Fruit fly (Drosophila melanogaster) whole organism, prepupa: Measurements from ENCODE around the gene CG15812.

ENCODE experiments used
- CG11762 ChIP-seq: fragments of 200-800 bp; sonication (Bioruptor generic); optimal IDR thresholded peaks from 3 replicates; lab custom pipeline; 2016; ENCODE audit warnings: missing biosample characterization, missing genetic modification characterization; ENCODE audit not compliant: insufficient read depth
- CG32006 ChIP-seq: fragments of 200-800 bp; sonication (Bioruptor generic); optimal IDR thresholded peaks from 3 replicates; lab custom pipeline; 2017; ENCODE audit warnings: missing biosample characterization, mild to moderate bottlenecking, missing genetic modification characterization
- CG6276 ChIP-seq: fragments of 200-800 bp; sonication (Bioruptor generic); optimal IDR thresholded peaks from 2 replicates; lab custom pipeline; 2017; ENCODE audit warnings: missing biosample characterization, mild to moderate bottlenecking, missing genetic modification characterization
- CG9139 ChIP-seq: fragments of 200-800 bp; sonication (Bioruptor generic); optimal IDR thresholded peaks from 3 replicates; lab custom pipeline; 2017; ENCODE audit warnings: missing biosample characterization, mild to moderate bottlenecking, missing genetic modification characterization
- Eip75B ChIP-seq: fragments of 200-800 bp; sonication (Bioruptor generic); optimal IDR thresholded peaks from 3 replicates; lab custom pipeline; 2016; ENCODE audit warnings: missing biosample characterization, missing genetic modification characterization
- Ets21C ChIP-seq: fragments of 200-800 bp; sonication (Bioruptor generic); optimal IDR thresholded peaks from 3 replicates; lab custom pipeline; 2016; ENCODE audit warnings: missing biosample characterization, missing genetic modification characterization
- Hr39 ChIP-seq: fragments of 200-800 bp; sonication (Bioruptor generic); optimal IDR thresholded peaks from 2 replicates; lab custom pipeline; 2016; ENCODE audit warnings: missing biosample characterization, missing genetic modification characterization
- fd59A ChIP-seq: fragments of 200-800 bp; sonication (Bioruptor generic); optimal IDR thresholded peaks from 2 replicates; lab custom pipeline; 2017; ENCODE audit warnings: missing biosample characterization, mild to moderate bottlenecking, missing genetic modification characterization, missing genetic modification reagents
- fkh ChIP-seq: fragments of 200-800 bp; sonication (Bioruptor generic); optimal IDR thresholded peaks from 3 replicates; lab custom pipeline; 2017; ENCODE audit warnings: missing biosample characterization, mild to moderate bottlenecking, missing genetic modification characterization, moderate library complexity
- lz ChIP-seq: fragments of 200-800 bp; sonication (Bioruptor generic); optimal IDR thresholded peaks from 3 replicates; lab custom pipeline; 2016; ENCODE audit warnings: missing biosample characterization, missing genetic modification characterization
- salr ChIP-seq, 2 experiments: fragments of 200-800 bp; sonication (Bioruptor generic); optimal IDR thresholded peaks; 3 replicates each; lab custom pipeline; 2016 to 2018; ENCODE audit warnings: missing biosample characterization in 2 of 2, missing genetic modification characterization in 2 of 2, mild to moderate bottlenecking in 1 of 2
- ss ChIP-seq, 2 experiments: fragments of 200-800 bp; sonication (Bioruptor generic); optimal IDR thresholded peaks; 2 replicates in 1 of 2; 3 replicates in 1 of 2; lab custom pipeline; 2017 to 2018; ENCODE audit warnings: mild to moderate bottlenecking in 2 of 2, missing biosample characterization in 2 of 2, missing genetic modification characterization in 2 of 2, moderate library complexity in 1 of 2
- topi ChIP-seq: fragments of 200-800 bp; sonication (Bioruptor generic); optimal IDR thresholded peaks from 3 replicates; lab custom pipeline; 2016; ENCODE audit warnings: missing biosample characterization, missing genetic modification characterization

- no peak for TF ChIP-seq Eip75B (GFP tag; lab: Kevin White, UChicago)
- TF ChIP-seq fd59A: no peak
- TF ChIP-seq CG11762 (GFP tag; lab: Kevin White, UChicago): no peak
- peak; percentile 19 for TF ChIP-seq Hr39 (GFP tag; lab: Kevin White, UChicago)
- TF ChIP-seq CG9139: no peak
- no peak for TF ChIP-seq CG6276 (GFP tag; lab: Kevin White, UChicago)
- no peak for TF ChIP-seq lz (GFP tag; lab: Kevin White, UChicago)
- TF ChIP-seq fkh (GFP tag; lab: Kevin White, UChicago): peak; percentile 34
- no peak for TF ChIP-seq salr (GFP tag; optimal IDR thresholded peaks at IDR 0.05; lab: Kevin White, UChicago)
- peak; percentile 47 for TF ChIP-seq CG32006
- no peak for TF ChIP-seq topi
- peak; percentile 16 to 35 for TF ChIP-seq ss (GFP tag; optimal IDR thresholded peaks at IDR 0.05; lab: Kevin White, UChicago)
- TF ChIP-seq Ets21C (GFP tag; lab: Kevin White, UChicago): no peak
These were observed 34.1 kb upstream of the CG15812 start for dm6 chr3L:3125649-3126130.
